Worm (Caenorhabditis elegans): ENCODE results near the gene cyp-14A2.

ce11 chrX:13305779-13306178 lies 36.3 kb upstream of the cyp-14A2 start, which contains the start of gene srd-43:
- TF ChIP-seq F49E8.2 (tag; optimal IDR thresholded peaks at IDR 0.05; ENCODE audit: insufficient read depth) = no peak
- TF ChIP-seq egl-44 (GFP tag; IDR thresholded peaks at IDR 0.05) = no peak
- no peak for TF ChIP-seq ama-1 (optimal IDR thresholded peaks at IDR 0.05)
- TF ChIP-seq ama-1 (GFP tag; optimal IDR thresholded peaks at IDR 0.05) = no peak
